Fruit fly (Drosophila melanogaster) whole organism, larva: ENCODE results near the gene Scgbeta.
"Not testable (repeated sequence)": the region's sequence is repeated elsewhere in the genome, so short reads cannot be mapped to it uniquely, and the experiment has no call there.

Source experiments
- noc ChIP-seq: fragments of 200-800 bp; sonication (Bioruptor generic); optimal IDR thresholded peaks from 3 replicates; lab custom pipeline; 2019; ENCODE audit warnings: missing biosample characterization, mild to moderate bottlenecking, missing genetic modification characterization, moderate library complexity

Gene Scgbeta

DNA sequence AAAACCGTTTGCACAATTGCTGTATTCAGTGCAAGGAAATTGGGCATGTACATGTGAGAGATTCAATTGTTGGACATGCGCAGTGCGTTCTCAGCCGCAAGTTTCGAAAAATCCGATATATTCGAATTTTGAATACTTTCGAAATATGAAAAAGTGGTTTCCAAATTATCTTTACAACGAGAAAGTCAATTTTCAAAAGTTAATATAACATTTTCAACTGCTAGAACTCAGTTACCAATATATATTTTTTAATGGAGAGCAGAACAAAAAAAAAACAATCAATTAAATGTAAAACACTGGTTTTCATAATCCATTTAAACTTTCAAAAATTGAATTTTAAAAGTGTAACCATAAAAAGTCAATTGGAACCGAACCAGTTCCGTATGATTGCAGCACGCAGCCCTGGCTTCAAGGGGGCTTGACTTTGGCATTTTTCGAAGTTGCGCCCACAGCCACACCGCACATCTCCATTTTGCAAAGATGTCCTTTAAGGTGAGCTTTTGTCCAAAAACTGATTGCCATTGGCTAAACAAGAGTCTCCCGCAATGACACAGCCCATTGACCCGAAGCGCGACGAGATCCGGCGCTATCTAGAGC, at the start of gene Scgbeta, which contains the start of gene CG17202:
TSS of gene Scgbeta (minus strand) at position 51 of the 597 bp plus-strand sequence.
TSS of gene CG17202 (plus strand) at position 390 of the 597 bp plus-strand sequence.
- no peak for TF ChIP-seq noc (tag; lab: Kevin White, UChicago)

DNA sequence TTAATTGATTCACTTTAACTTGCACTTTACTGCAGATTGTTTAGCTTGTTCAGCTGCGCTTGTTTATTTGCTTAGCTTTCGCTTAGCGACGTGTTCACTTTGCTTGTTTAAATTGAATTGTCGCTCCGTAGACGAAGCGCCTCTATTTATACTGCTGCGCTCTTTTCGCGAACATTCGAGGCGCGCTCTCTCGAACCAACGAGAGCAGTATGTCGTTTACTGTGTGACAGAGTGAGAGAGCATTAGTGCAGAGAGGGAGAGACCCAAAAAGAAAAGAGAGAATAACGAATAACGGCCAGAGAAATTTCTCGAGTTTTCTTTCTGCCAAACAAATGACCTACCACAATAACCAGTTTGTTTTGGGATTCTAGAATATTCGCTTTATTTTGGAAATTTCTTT, 45.4 kb upstream of the Scgbeta start, which contains the start of gene Hsp70Ba:
TSS of gene Hsp70Ba (minus strand) at position 102 of the 400 bp plus-strand sequence.
- TF ChIP-seq noc (tag; lab: Kevin White, UChicago): not testable (repeated sequence)

DNA sequence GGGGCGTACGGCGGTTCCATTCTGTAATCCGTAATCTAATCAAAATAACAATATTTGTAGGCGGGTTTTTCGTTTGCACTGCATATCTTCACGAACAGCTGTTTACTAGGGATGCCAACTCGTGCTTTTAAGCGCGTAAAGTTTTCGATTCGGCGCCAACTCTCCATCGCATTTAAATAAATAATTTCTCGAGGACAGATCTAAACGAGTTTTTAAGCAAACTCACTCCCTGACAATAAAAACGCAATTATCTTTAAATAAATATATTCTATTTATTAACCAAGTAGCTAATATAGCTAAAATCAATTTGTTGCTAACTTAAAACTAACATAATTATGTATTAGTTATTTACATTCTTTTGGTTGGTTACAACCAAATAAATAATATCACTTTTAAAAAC, 43.0 kb upstream of the Scgbeta start, which contains the start of gene CG5608:
TSS of gene CG5608 (minus strand) at position 101 of the 400 bp plus-strand sequence.
- TF ChIP-seq noc (tag; lab: Kevin White, UChicago): not testable (repeated sequence)

DNA sequence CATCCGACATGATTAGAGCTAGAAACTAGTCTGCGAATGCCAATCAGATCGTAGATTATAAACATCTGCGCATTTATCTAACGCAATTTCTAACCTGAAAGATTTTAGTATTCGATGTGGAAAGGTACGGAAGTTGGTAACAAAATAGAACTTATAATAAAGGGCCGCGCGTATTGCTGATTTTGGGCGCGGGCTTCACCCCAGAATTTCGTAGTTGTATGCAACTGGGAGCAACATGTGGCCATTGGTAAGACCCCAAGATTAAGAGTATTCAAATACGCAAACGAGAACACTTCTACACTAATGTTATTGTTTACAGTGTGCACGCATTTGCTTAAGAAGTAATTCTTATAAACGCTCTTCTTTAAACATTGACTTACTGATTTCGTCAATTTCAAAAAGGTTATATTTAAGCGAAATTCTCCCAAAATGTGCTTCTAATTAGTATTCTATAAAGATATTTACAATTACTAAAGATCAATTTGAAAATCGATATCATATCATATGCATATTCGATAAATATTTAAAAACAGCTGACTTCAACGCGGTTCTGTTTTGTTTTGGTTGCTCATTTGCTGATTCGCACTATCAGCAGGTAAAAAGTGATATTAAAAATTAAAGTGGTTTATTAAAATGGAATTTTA, 37.8 kb upstream of the Scgbeta start, which contains the start of the genes CG5961 and Polr3C:
TSS of gene CG5961 (minus strand) at position 416 of the 644 bp plus-strand sequence.
TSS of gene Polr3C (plus strand) at position 536 of the 644 bp plus-strand sequence.
- no peak for TF ChIP-seq noc (tag; lab: Kevin White, UChicago)

DNA sequence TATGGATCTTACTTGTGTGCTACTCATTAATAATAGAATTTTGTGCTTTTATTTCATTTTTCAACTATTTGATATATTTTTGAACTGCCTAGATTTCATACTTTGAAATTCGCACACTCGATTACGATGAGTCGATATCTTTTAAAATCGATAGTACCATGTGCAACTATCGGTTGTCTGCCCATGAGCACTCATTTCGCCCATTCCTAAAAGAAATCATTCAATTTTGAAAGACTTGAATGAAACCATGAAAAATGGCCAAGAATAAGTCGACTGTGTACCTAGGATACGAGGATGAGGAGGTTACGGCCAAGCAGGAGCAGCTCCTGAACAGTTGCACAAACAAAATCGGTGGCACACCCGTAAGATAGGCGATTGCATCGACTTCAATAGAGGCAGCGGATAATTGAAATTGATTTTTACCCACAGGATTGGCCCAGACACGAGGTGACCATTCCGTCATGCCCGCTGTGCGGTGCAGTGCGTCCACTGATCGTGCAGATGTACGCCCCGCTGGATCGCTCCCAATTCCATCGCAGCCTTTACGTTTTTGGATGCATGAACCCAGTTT, 34.2 kb upstream of the Scgbeta start, which contains the start of gene trus:
TSS of gene trus (plus strand) at position 204 of the 571 bp plus-strand sequence.
- TF ChIP-seq noc (tag; lab: Kevin White, UChicago): no peak

- TF ChIP-seq noc (tag; lab: Kevin White, UChicago): no peak
These were observed 32.3 kb upstream of the Scgbeta start for dm6 chr3R:12454492-12454891.

- TF ChIP-seq noc (tag; lab: Kevin White, UChicago): no peak
These were observed 29.8 kb upstream of the Scgbeta start, which contains the start of gene CG5509 for dm6 chr3R:12451888-12452514. TSS of gene CG5509 (plus strand) at chr3R:12452464.

DNA sequence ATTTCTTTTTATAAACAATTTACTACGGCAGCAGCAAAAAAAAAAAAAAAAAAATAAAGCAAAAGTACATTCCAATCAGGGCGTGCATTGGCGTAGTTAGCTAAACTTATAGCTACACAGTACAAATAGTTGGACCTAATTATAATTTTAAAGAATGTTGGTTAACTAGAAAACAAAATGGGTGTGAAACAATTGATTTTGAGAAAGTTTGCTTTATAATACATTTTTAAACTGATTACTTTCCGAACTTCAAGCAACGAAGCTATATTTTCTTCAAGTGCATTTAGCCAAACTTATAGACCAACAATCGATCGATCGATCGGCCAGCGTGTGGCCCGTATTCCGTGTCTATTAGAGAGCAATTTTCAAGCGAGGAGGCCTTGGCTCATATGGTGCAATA, 29.1 kb upstream of the Scgbeta start:
- no peak for TF ChIP-seq noc (tag; lab: Kevin White, UChicago)

dm6 chr3R:12450713-12451259, 28.6 kb upstream of the Scgbeta start:
- no peak for TF ChIP-seq noc (tag; lab: Kevin White, UChicago)

DNA sequence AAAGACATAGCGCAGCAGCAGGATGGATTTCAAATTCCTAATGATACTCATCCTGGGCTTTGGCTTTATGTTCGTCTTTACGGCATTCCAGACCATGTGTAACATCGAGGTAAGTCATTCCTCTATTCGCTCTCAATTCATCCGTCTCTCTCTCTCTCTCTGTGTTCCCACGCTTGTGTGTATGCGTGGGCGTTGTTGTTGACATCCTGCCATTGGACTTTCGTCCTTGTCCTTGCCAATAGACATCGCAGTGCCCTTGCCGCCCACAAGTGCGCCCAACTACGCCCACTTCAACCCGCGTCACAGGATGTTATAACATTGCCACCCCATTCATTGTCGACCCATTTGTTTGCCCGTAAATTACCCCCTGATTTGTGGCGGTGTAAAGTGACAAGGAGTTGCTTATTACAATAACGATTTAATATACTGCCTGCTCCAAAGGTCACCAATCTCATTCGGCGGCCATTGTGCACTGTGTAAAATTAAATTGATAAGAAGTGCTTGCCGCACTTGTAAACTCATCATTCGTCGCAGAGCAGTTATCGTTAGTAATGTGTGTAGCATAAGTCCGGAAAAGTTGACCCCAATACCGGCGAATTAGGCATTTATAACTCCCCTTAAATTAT, 27.5 kb upstream of the Scgbeta start:
- no peak for TF ChIP-seq noc (tag; lab: Kevin White, UChicago)

DNA sequence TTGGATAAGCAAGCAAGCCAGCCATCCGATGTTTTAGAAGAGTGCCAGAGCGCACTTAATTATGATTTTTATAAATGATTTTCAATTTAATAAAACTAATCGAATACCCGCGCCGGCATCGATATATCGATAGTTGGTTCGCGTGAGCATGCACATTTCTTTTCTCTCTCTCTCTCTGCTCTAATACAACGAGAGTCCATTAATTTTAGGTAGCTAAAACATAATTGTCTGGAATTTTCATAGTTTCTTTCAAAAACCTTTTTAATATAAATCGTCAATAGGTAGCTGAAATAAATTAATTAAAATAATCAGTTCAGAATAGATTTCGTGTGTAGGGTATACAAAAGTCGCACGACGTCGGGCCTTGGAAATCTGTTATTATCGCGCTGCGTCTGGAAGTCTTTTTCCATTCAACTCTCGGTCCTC, 26.7 kb upstream of the Scgbeta start, which contains the start of gene CG18549:
TSS of gene CG18549 (plus strand) at position 408 of the 426 bp plus-strand sequence.
- peak; percentile 99 for TF ChIP-seq noc (tag; lab: Kevin White, UChicago)

- TF ChIP-seq noc (tag; lab: Kevin White, UChicago): no peak
These were observed 26.1 kb upstream of the Scgbeta start for dm6 chr3R:12448344-12448743.

dm6 chr3R:12447353-12447752, 25.1 kb upstream of the Scgbeta start, which contains the start of gene vrs:
TSS of gene vrs (plus strand) at chr3R:12447653.
- no peak for TF ChIP-seq noc (tag; lab: Kevin White, UChicago)

- TF ChIP-seq noc (tag; lab: Kevin White, UChicago): no peak
These were observed 23.2 kb upstream of the Scgbeta start for dm6 chr3R:12445468-12445867.

dm6 chr3R:12443769-12444168, 21.5 kb upstream of the Scgbeta start:
- TF ChIP-seq noc (tag; lab: Kevin White, UChicago): no peak
